Worm (Caenorhabditis elegans) whole organism, mixed stage, embryonic: ENCODE measurements around the gene jmjd-3.2.
A peak's percentile ranks its signal among the peaks of the same experiment; 100 is the strongest.

Experiments
- bed-3 ChIP-seq: fragments of 200-800 bp; sonication (Bioruptor generic); optimal IDR thresholded peaks from 3 replicates; lab custom pipeline; 2018; ENCODE audit warnings: mild to moderate bottlenecking, missing genetic modification characterization, moderate library complexity, missing compliant biosample characterization
- blmp-1 ChIP-seq: fragments of 150-350 bp; optimal IDR thresholded peaks from 2 replicates; lab custom pipeline; 2014; ENCODE audit warnings: missing biosample characterization, missing genetic modification characterization
- ceh-39 ChIP-seq: fragments of 150-350 bp; optimal IDR thresholded peaks from 2 replicates; lab custom pipeline; 2014; ENCODE audit warnings: missing biosample characterization, missing genetic modification characterization
- ceh-43 ChIP-seq: fragments of 200-800 bp; sonication (Bioruptor generic); optimal IDR thresholded peaks from 2 replicates; lab custom pipeline; 2018; ENCODE audit warnings: mild to moderate bottlenecking, missing genetic modification characterization, moderate library complexity, missing compliant biosample characterization
- cnd-1 ChIP-seq: fragments of 200-800 bp; sonication (Bioruptor generic); optimal IDR thresholded peaks from 2 replicates; lab custom pipeline; 2018; ENCODE audit warnings: mild to moderate bottlenecking, missing genetic modification characterization, missing compliant biosample characterization
- drap-1 ChIP-seq: fragments of 200-800 bp; sonication (Bioruptor generic); optimal IDR thresholded peaks from 3 replicates; lab custom pipeline; 2018; ENCODE audit warnings: mild to moderate bottlenecking, missing genetic modification characterization, missing compliant biosample characterization
- elt-3 ChIP-seq: fragments of 150-350 bp; optimal IDR thresholded peaks from 2 replicates; lab custom pipeline; 2014; ENCODE audit warnings: missing biosample characterization, missing genetic modification characterization
- flh-1 ChIP-seq: fragments of 200-800 bp; sonication (Bioruptor generic); optimal IDR thresholded peaks from 2 replicates; lab custom pipeline; 2018; ENCODE audit warnings: mild to moderate bottlenecking, missing genetic modification characterization, moderate library complexity, missing compliant biosample characterization
- hlh-1 ChIP-seq: fragments of 150-350 bp; optimal IDR thresholded peaks from 2 replicates; lab custom pipeline; 2014; ENCODE audit warnings: missing biosample characterization, missing genetic modification reagents, missing genetic modification characterization
- lin-13 ChIP-seq: fragments of 150-350 bp; optimal IDR thresholded peaks from 2 replicates; lab custom pipeline; 2014; ENCODE audit warnings: missing biosample characterization, missing genetic modification characterization
- lin-32 ChIP-seq: fragments of 200-800 bp; sonication (Bioruptor generic); optimal IDR thresholded peaks from 2 replicates; lab custom pipeline; 2018; ENCODE audit warnings: mild to moderate bottlenecking, missing genetic modification characterization, missing compliant biosample characterization
- lsy-2 ChIP-seq: fragments of 150-350 bp; optimal IDR thresholded peaks from 2 replicates; lab custom pipeline; 2014; ENCODE audit warnings: missing biosample characterization, missing genetic modification characterization
- mab-5 ChIP-seq: fragments of 150-350 bp; optimal IDR thresholded peaks from 2 replicates; lab custom pipeline; 2014; ENCODE audit warnings: missing biosample characterization, missing genetic modification characterization
- mep-1 ChIP-seq: fragments of 150-350 bp; optimal IDR thresholded peaks from 2 replicates; lab custom pipeline; 2017; ENCODE audit warnings: missing biosample characterization, missing genetic modification reagents, missing genetic modification characterization, inconsistent platforms
- mls-2 ChIP-seq: sonication (generic microtip); optimal IDR thresholded peaks from 2 replicates; lab custom pipeline; 2016; ENCODE audit warnings: mild to moderate bottlenecking, missing genetic modification characterization, moderate library complexity, missing compliant biosample characterization
- nhr-12 ChIP-seq: fragments of 150-350 bp; optimal IDR thresholded peaks from 2 replicates; lab custom pipeline; 2014; ENCODE audit warnings: missing biosample characterization, missing genetic modification characterization
- nhr-2 ChIP-seq: fragments of 150-350 bp; optimal IDR thresholded peaks from 2 replicates; lab custom pipeline; 2014; ENCODE audit warnings: missing biosample characterization, missing genetic modification characterization
- nhr-237 ChIP-seq: fragments of 150-350 bp; optimal IDR thresholded peaks from 2 replicates; lab custom pipeline; 2014; ENCODE audit warnings: missing biosample characterization, missing genetic modification characterization
- nhr-76 ChIP-seq: sonication (generic microtip); optimal IDR thresholded peaks from 2 replicates; lab custom pipeline; 2017; ENCODE audit warnings: missing biosample characterization, missing genetic modification characterization
- pha-4 ChIP-seq: fragments of 150-350 bp; optimal IDR thresholded peaks from 2 replicates; lab custom pipeline; 2018; ENCODE audit warnings: missing biosample characterization, missing genetic modification reagents, missing genetic modification characterization
- sem-2 ChIP-seq: fragments of 200-800 bp; sonication (Bioruptor generic); optimal IDR thresholded peaks from 2 replicates; lab custom pipeline; 2018; ENCODE audit warnings: mild to moderate bottlenecking, missing genetic modification characterization, missing compliant biosample characterization
- snpc-4 ChIP-seq: fragments of 150-350 bp; optimal IDR thresholded peaks from 2 replicates; lab custom pipeline; 2014; ENCODE audit warnings: missing biosample characterization, missing genetic modification characterization
- sptf-1 ChIP-seq: sonication (generic microtip); optimal IDR thresholded peaks from 2 replicates; lab custom pipeline; 2017; ENCODE audit warnings: mild to moderate bottlenecking, missing genetic modification characterization, moderate library complexity, missing compliant biosample characterization
- tbx-8 ChIP-seq: fragments of 200-800 bp; sonication (Bioruptor generic); optimal IDR thresholded peaks from 2 replicates; lab custom pipeline; 2018; ENCODE audit warnings: mild to moderate bottlenecking, missing genetic modification characterization, moderate library complexity, missing compliant biosample characterization
- unc-39 ChIP-seq: fragments of 150-350 bp; optimal IDR thresholded peaks from 2 replicates; lab custom pipeline; 2014; ENCODE audit warnings: missing biosample characterization, missing genetic modification characterization
- unc-62 ChIP-seq: fragments of 150-350 bp; optimal IDR thresholded peaks from 2 replicates; lab custom pipeline; 2014; ENCODE audit warnings: missing biosample characterization, missing genetic modification reagents, missing genetic modification characterization
- zip-8 ChIP-seq: fragments of 150-350 bp; optimal IDR thresholded peaks from 2 replicates; lab custom pipeline; 2014; ENCODE audit warnings: missing biosample characterization, missing genetic modification characterization
- ztf-11 ChIP-seq: fragments of 150-350 bp; optimal IDR thresholded peaks from 2 replicates; lab custom pipeline; 2014; ENCODE audit warnings: missing biosample characterization, missing genetic modification characterization

Gene jmjd-3.2

ce11 chrX:14466532-14466931 is 18.5 kb downstream of the jmjd-3.2 start, which contains the start of gene M163.21:
Gene M163.21 (plus strand): TSS chrX:14466832.
- TF ChIP-seq flh-1: no peak
- no peak for TF ChIP-seq lin-32 (GFP tag; lab: Kevin White, UChicago)
- TF ChIP-seq sptf-1 (tag; lab: Kevin White, UChicago): no peak
- TF ChIP-seq unc-39: no peak
- no peak for TF ChIP-seq snpc-4 (tag; lab: Kevin White, UChicago)
- TF ChIP-seq tbx-8 (GFP tag; lab: Kevin White, UChicago): no peak
- TF ChIP-seq lin-13 (tag; lab: Kevin White, UChicago): no peak
- TF ChIP-seq ceh-43 (GFP tag; lab: Kevin White, UChicago): no peak
- TF ChIP-seq ceh-39 (tag; lab: Kevin White, UChicago): no peak

ce11 chrX:14469284-14469683 is 21.3 kb downstream of the jmjd-3.2 start, which contains the start of gene M163.9:
Gene M163.9 (plus strand): TSS chrX:14469584.
- TF ChIP-seq ceh-39 (tag; lab: Kevin White, UChicago) (no peak), lsy-2 (no peak), pha-4 (tag; lab: Kevin White, UChicago) (no peak), drap-1 (no peak), snpc-4 (tag; lab: Kevin White, UChicago) (no peak), nhr-12 (tag; lab: Kevin White, UChicago) (no peak), flh-1 (no peak)

ce11 chrX:14470687-14471086 is 22.7 kb downstream of the jmjd-3.2 start, which contains the start of gene M163.10:
Gene M163.10 (plus strand): TSS chrX:14470987.
- no peak for TF ChIP-seq bed-3

ce11 chrX:14473740-14474139 is 25.7 kb downstream of the jmjd-3.2 start, which contains the start of gene M163.5:
Gene M163.5 (plus strand): TSS chrX:14474040.
- no peak for TF ChIP-seq cnd-1
- TF ChIP-seq unc-39: no peak
- no peak for TF ChIP-seq nhr-2 (tag; lab: Kevin White, UChicago)
- no peak for TF ChIP-seq mab-5 (tag; lab: Kevin White, UChicago)
- TF ChIP-seq ceh-43 (GFP tag; lab: Kevin White, UChicago): no peak
- no peak for TF ChIP-seq nhr-12 (tag; lab: Kevin White, UChicago)
- no peak for TF ChIP-seq mls-2 (tag; lab: Kevin White, UChicago)

- no peak for TF ChIP-seq nhr-237 (tag; lab: Kevin White, UChicago)
- no peak for TF ChIP-seq lin-32 (GFP tag; lab: Kevin White, UChicago)
- TF ChIP-seq nhr-2 (tag; lab: Kevin White, UChicago): no peak
- no peak for TF ChIP-seq drap-1
- no peak for TF ChIP-seq mls-2 (tag; lab: Kevin White, UChicago)
- TF ChIP-seq zip-8 (tag; lab: Kevin White, UChicago): peak; percentile 51
- TF ChIP-seq lsy-2: no peak
- no peak for TF ChIP-seq ceh-43 (GFP tag; lab: Kevin White, UChicago)
These were observed 28.7 kb downstream of the jmjd-3.2 start for ce11 chrX:14476625-14477257.

ce11 chrX:14477338-14477737 is 29.3 kb downstream of the jmjd-3.2 start:
- TF ChIP-seq mep-1 (tag; lab: Kevin White, UChicago) (no peak), sem-2 (no peak)

ce11 chrX:14478193-14478592 is 30.2 kb downstream of the jmjd-3.2 start:
- TF ChIP-seq lsy-2 (no peak), nhr-2 (tag; lab: Kevin White, UChicago) (no peak), mls-2 (tag; lab: Kevin White, UChicago) (no peak), unc-62 (GFP tag; lab: Kevin White, UChicago) (no peak), sptf-1 (tag; lab: Kevin White, UChicago) (no peak), drap-1 (no peak), nhr-76 (tag; lab: Kevin White, UChicago) (no peak), blmp-1 (tag; lab: Kevin White, UChicago) (no peak), tbx-8 (GFP tag; lab: Kevin White, UChicago) (no peak), ztf-11 (tag; lab: Kevin White, UChicago) (no peak), elt-3 (tag; lab: Kevin White, UChicago) (no peak), hlh-1 (tag; lab: Kevin White, UChicago) (no peak), nhr-12 (tag; lab: Kevin White, UChicago) (no peak)
